Worm (Caenorhabditis elegans) whole organism, L3 larva: ENCODE measurements around the gene myo-6.

Experiments used
- aly-2 ChIP-seq: fragments of 150-350 bp; optimal IDR thresholded peaks from 2 replicates; lab custom pipeline; 2014; ENCODE audit warnings: missing biosample characterization, missing genetic modification characterization
- ama-1 ChIP-seq: fragments of 150-350 bp; optimal IDR thresholded peaks from 2 replicates; lab custom pipeline; 2018
- elt-2 ChIP-seq: sonication (generic microtip); optimal IDR thresholded peaks from 2 replicates; lab custom pipeline; 2016; ENCODE audit warnings: missing genetic modification reagents, mild to moderate bottlenecking, missing genetic modification characterization, missing compliant biosample characterization
- lin-15B ChIP-seq: fragments of 150-350 bp; optimal IDR thresholded peaks from 2 replicates; lab custom pipeline; 2014; ENCODE audit warnings: missing biosample characterization, missing genetic modification characterization
- nhr-77 ChIP-seq: fragments of 150-350 bp; optimal IDR thresholded peaks from 2 replicates; lab custom pipeline; 2014; ENCODE audit warnings: missing biosample characterization, missing genetic modification characterization
- skn-1 ChIP-seq: fragments of 150-350 bp; optimal IDR thresholded peaks from 2 replicates; lab custom pipeline; 2014; ENCODE audit warnings: missing biosample characterization, missing genetic modification characterization

DNA sequence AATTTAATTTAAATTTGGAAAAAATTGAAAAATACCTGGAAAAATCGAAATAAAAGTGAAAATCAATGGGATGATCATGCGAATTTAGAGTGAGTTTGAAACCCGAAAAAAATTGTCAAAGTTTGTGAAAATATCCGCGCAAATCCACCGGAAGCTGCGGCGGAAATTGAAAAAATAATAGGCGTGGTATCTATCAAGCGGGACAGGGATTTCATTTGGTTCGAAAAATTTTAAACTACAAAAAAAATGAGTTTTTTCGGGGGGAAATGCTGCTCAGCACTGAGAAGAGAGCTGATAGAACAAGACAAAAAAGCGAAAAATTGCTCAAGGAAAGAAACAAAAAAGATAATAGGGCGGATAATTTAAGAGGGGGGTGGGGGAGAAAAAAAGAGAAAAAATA, 38.6 kb upstream of the myo-6 start, which contains the start of gene T03F6.9:
- TF ChIP-seq lin-15B (tag; lab: Kevin White, UChicago) (no peak), nhr-77 (no peak), elt-2 (tag; lab: Kevin White, UChicago) (no peak), aly-2 (tag; lab: Kevin White, UChicago) (no peak), ama-1 (lab: Kevin White, UChicago) (no peak), skn-1 (tag; lab: Kevin White, UChicago) (no peak)
